Worm (Caenorhabditis elegans) whole organism, young adult: ENCODE measurements around the gene R02F11.3.

ENCODE experiments used
- D2030.7 ChIP-seq: fragments of 200-800 bp; sonication (Bioruptor generic); IDR thresholded peaks from 2 replicates; pipeline ENCODE4 v1.3.6; 2022; ENCODE audit warnings: missing genetic modification reagents, missing genetic modification characterization, missing compliant biosample characterization
- F22D6.2 ChIP-seq: sonication (generic microtip); optimal IDR thresholded peaks from 2 replicates; lab custom pipeline; 2016; ENCODE audit warnings: mild to moderate bottlenecking, missing genetic modification characterization, missing compliant biosample characterization

The R02F11.3 gene

ce11 chrV:4754123-4754522, 51.6 kb downstream of the R02F11.3 start, which contains the start of gene hil-4 (continued):
- TF ChIP-seq D2030.7 (GFP tag; lab: Robert Waterston, UW) = peak; percentile 90
- TF ChIP-seq F22D6.2 (tag; lab: Kevin White, UChicago) = no peak
- TF ChIP-seq, all 124 proteins: peak for 36
